Fruit fly (Drosophila melanogaster) whole organism, embryonic: Measurements from ENCODE around the gene Pgant2.

Experiments
- ATbp ChIP-seq: fragments of 200-800 bp; sonication (Bioruptor generic); optimal IDR thresholded peaks from 2 replicates; lab custom pipeline; 2017; ENCODE audit warnings: missing biosample characterization, mild to moderate bottlenecking, missing genetic modification characterization, missing genetic modification reagents
- BEAF-32 ChIP-seq: fragments of 200-800 bp; sonication (Bioruptor generic); optimal IDR thresholded peaks from 3 replicates; lab custom pipeline; 2017; ENCODE audit warnings: missing biosample characterization, missing genetic modification characterization, mild to moderate bottlenecking, moderate library complexity, missing genetic modification reagents
- Bgb ChIP-seq: fragments of 200-800 bp; sonication (Bioruptor generic); IDR thresholded peaks from 2 replicates; pipeline ENCODE4 v1.3.6; 2022; ENCODE audit warnings: missing biosample characterization, missing genetic modification characterization; ENCODE audit not compliant: partially characterized antibody
- CG11456 ChIP-seq: fragments of 200-800 bp; sonication (Bioruptor generic); IDR thresholded peaks from 3 replicates; pipeline ENCODE4 v1.3.6; 2022; ENCODE audit warnings: missing biosample characterization, missing genetic modification characterization
- CG11504 ChIP-seq: fragments of 200-800 bp; sonication (Bioruptor generic); optimal IDR thresholded peaks from 3 replicates; lab custom pipeline; 2019; ENCODE audit warnings: missing biosample characterization, mild to moderate bottlenecking, missing genetic modification characterization, moderate library complexity
- CG11696 ChIP-seq: fragments of 200-800 bp; sonication (Bioruptor generic); IDR thresholded peaks from 2 replicates; pipeline ENCODE4 v1.3.6; 2022; ENCODE audit warnings: missing biosample characterization, missing genetic modification characterization
- CG12744 ChIP-seq: fragments of 200-800 bp; sonication (Bioruptor generic); optimal IDR thresholded peaks from 2 replicates; lab custom pipeline; 2016; ENCODE audit warnings: missing biosample characterization, missing genetic modification characterization
- CG12769 ChIP-seq: fragments of 200-800 bp; sonication (Bioruptor generic); optimal IDR thresholded peaks from 2 replicates; lab custom pipeline; 2019; ENCODE audit warnings: missing biosample characterization, mild to moderate bottlenecking, missing genetic modification characterization, moderate library complexity
- CG14710 ChIP-seq: fragments of 200-800 bp; sonication (Bioruptor generic); optimal IDR thresholded peaks from 3 replicates; lab custom pipeline; 2019; ENCODE audit warnings: missing biosample characterization, mild to moderate bottlenecking, missing genetic modification characterization, moderate library complexity
- CG15601 ChIP-seq: fragments of 200-800 bp; sonication (Bioruptor generic); optimal IDR thresholded peaks from 3 replicates; lab custom pipeline; 2019; ENCODE audit warnings: missing biosample characterization, mild to moderate bottlenecking, missing genetic modification characterization, moderate library complexity
- CG1792 ChIP-seq: fragments of 200-800 bp; sonication (Bioruptor generic); optimal IDR thresholded peaks from 2 replicates; lab custom pipeline; 2016; ENCODE audit warnings: missing biosample characterization, missing genetic modification characterization
- CG18476 ChIP-seq: fragments of 200-800 bp; sonication (Bioruptor generic); optimal IDR thresholded peaks from 2 replicates; lab custom pipeline; 2016; ENCODE audit warnings: missing biosample characterization, mild to moderate bottlenecking, missing genetic modification characterization
- CG18599 ChIP-seq: fragments of 200-800 bp; sonication (Bioruptor generic); optimal IDR thresholded peaks from 3 replicates; lab custom pipeline; 2017; ENCODE audit warnings: missing biosample characterization, missing genetic modification characterization, mild to moderate bottlenecking, moderate library complexity, missing genetic modification reagents
- CG18619 ChIP-seq: fragments of 200-800 bp; sonication (Bioruptor generic); optimal IDR thresholded peaks from 3 replicates; lab custom pipeline; 2017; ENCODE audit warnings: missing biosample characterization, mild to moderate bottlenecking, missing genetic modification characterization
- CG3847 ChIP-seq: fragments of 200-800 bp; sonication (Bioruptor generic); IDR thresholded peaks from 2 replicates; pipeline ENCODE4 v1.3.6; 2022; ENCODE audit warnings: missing biosample characterization, missing genetic modification characterization
- CG4328 ChIP-seq: fragments of 200-800 bp; sonication (Bioruptor generic); optimal IDR thresholded peaks from 3 replicates; lab custom pipeline; 2017; ENCODE audit warnings: missing biosample characterization, missing genetic modification reagents, missing genetic modification characterization
- CG4820 ChIP-seq: fragments of 200-800 bp; sonication (Bioruptor generic); optimal IDR thresholded peaks from 3 replicates; lab custom pipeline; 2016; ENCODE audit warnings: missing biosample characterization, missing genetic modification characterization
- CG5180 ChIP-seq: fragments of 200-800 bp; sonication (Bioruptor generic); optimal IDR thresholded peaks from 3 replicates; lab custom pipeline; 2017; ENCODE audit warnings: missing biosample characterization, missing genetic modification characterization, mild to moderate bottlenecking, moderate library complexity, missing genetic modification reagents
- CG6683 ChIP-seq: fragments of 200-800 bp; sonication (Bioruptor generic); optimal IDR thresholded peaks from 2 replicates; lab custom pipeline; 2017; ENCODE audit warnings: missing biosample characterization, mild to moderate bottlenecking, missing genetic modification characterization, missing genetic modification reagents
- CG6765 ChIP-seq: fragments of 200-800 bp; sonication (Bioruptor generic); optimal IDR thresholded peaks from 3 replicates; lab custom pipeline; 2017; ENCODE audit warnings: missing biosample characterization, mild to moderate bottlenecking, missing genetic modification characterization
- CG7839 ChIP-seq: fragments of 200-800 bp; sonication (Bioruptor generic); optimal IDR thresholded peaks from 3 replicates; lab custom pipeline; 2018; ENCODE audit warnings: missing biosample characterization, mild to moderate bottlenecking, missing genetic modification characterization, moderate library complexity
- CG8924 ChIP-seq: fragments of 200-800 bp; optimal IDR thresholded peaks from 3 replicates; lab custom pipeline; 2019; ENCODE audit warnings: missing biosample characterization, mild to moderate bottlenecking, missing genetic modification characterization, moderate library complexity
- CG9727 ChIP-seq: fragments of 200-800 bp; sonication (Bioruptor generic); optimal IDR thresholded peaks from 3 replicates; lab custom pipeline; 2017; ENCODE audit warnings: missing biosample characterization, mild to moderate bottlenecking, missing genetic modification characterization
- D ChIP-seq, 2 experiments: fragments of 200-800 bp in 1 of 2; fragments of >200 bp in 1 of 2; sonication (Bioruptor generic) in 1 of 2; optimal IDR thresholded peaks; 2 replicates in 1 of 2; 3 replicates in 1 of 2; lab custom pipeline; 2017; ENCODE audit warnings: mild to moderate bottlenecking in 1 of 2, missing biosample characterization in 1 of 2, missing genetic modification characterization in 1 of 2, missing genetic modification reagents in 1 of 2
- D19A ChIP-seq: fragments of 200-800 bp; optimal IDR thresholded peaks from 3 replicates; lab custom pipeline; 2019; ENCODE audit warnings: missing biosample characterization, mild to moderate bottlenecking, missing genetic modification characterization, moderate library complexity
- HLH3B ChIP-seq: fragments of 200-800 bp; sonication (Bioruptor generic); IDR thresholded peaks from 2 replicates; pipeline ENCODE4 v1.3.6; 2022; ENCODE audit warnings: missing biosample characterization, missing genetic modification characterization
- HLH4C ChIP-seq: fragments of 200-800 bp; sonication (Bioruptor generic); IDR thresholded peaks from 3 replicates; pipeline ENCODE4 v1.3.6; 2022; ENCODE audit warnings: missing biosample characterization, missing genetic modification characterization; ENCODE audit not compliant: partially characterized antibody
- Hand ChIP-seq: fragments of 200-800 bp; sonication (Bioruptor generic); optimal IDR thresholded peaks from 2 replicates; lab custom pipeline; 2017; ENCODE audit warnings: mild to moderate bottlenecking, missing biosample characterization, missing genetic modification reagents, missing genetic modification characterization
- Hmr ChIP-seq: fragments of 200-800 bp; sonication (Bioruptor generic); optimal IDR thresholded peaks from 3 replicates; lab custom pipeline; 2017; ENCODE audit warnings: mild to moderate bottlenecking, missing biosample characterization, missing genetic modification reagents, missing genetic modification characterization
- Hr51 ChIP-seq, 2 experiments: fragments of 200-800 bp; sonication (Bioruptor generic); optimal IDR thresholded peaks; 2 replicates in 1 of 2; 3 replicates in 1 of 2; lab custom pipeline; 2016 to 2018; ENCODE audit warnings: missing biosample characterization in 2 of 2, missing genetic modification characterization in 2 of 2, mild to moderate bottlenecking in 1 of 2, moderate library complexity in 1 of 2
- Ptx1 ChIP-seq: fragments of 200-800 bp; sonication (Bioruptor generic); IDR thresholded peaks from 2 replicates; pipeline ENCODE4 v1.3.6; 2022; ENCODE audit warnings: missing biosample characterization, missing genetic modification characterization
- chif ChIP-seq, 2 experiments: fragments of 200-800 bp; sonication (Bioruptor generic); optimal IDR thresholded peaks; 3 replicates each; lab custom pipeline; 2016; ENCODE audit warnings: missing biosample characterization in 2 of 2, missing genetic modification characterization in 2 of 2
- esg ChIP-seq: fragments of 200-800 bp; sonication (Bioruptor generic); conservative IDR thresholded peaks from 2 replicates; pipeline ENCODE4 v1.3.6; 2022; ENCODE audit warnings: missing biosample characterization, missing genetic modification characterization
- eyg ChIP-seq: fragments of 200-800 bp; sonication (Bioruptor generic); optimal IDR thresholded peaks from 3 replicates; lab custom pipeline; 2016; ENCODE audit warnings: missing biosample characterization, missing genetic modification characterization
- gcm ChIP-seq: fragments of 200-800 bp; sonication (Bioruptor generic); optimal IDR thresholded peaks from 2 replicates; lab custom pipeline; 2019; ENCODE audit warnings: missing biosample characterization, mild to moderate bottlenecking, missing genetic modification characterization, moderate library complexity
- gsb-n ChIP-seq: fragments of 200-800 bp; sonication (Bioruptor generic); optimal IDR thresholded peaks from 3 replicates; lab custom pipeline; 2018; ENCODE audit warnings: missing biosample characterization, mild to moderate bottlenecking, missing genetic modification characterization
- hth ChIP-seq: fragments of >200 bp; optimal IDR thresholded peaks from 2 replicates; lab custom pipeline; 2017; ENCODE audit warnings: inconsistent platforms
- ind ChIP-seq: fragments of 200-800 bp; sonication (Bioruptor generic); optimal IDR thresholded peaks from 3 replicates; lab custom pipeline; 2016; ENCODE audit warnings: missing biosample characterization, missing genetic modification characterization
- kni ChIP-seq: fragments of 200-800 bp; sonication (Bioruptor generic); optimal IDR thresholded peaks from 3 replicates; lab custom pipeline; 2017; ENCODE audit warnings: mild to moderate bottlenecking, missing biosample characterization, missing genetic modification reagents, missing genetic modification characterization
- luna ChIP-seq: fragments of 200-800 bp; sonication (Bioruptor generic); optimal IDR thresholded peaks from 2 replicates; lab custom pipeline; 2016; ENCODE audit warnings: missing biosample characterization, missing genetic modification characterization
- nerfin-2 ChIP-seq: fragments of 200-800 bp; sonication (Bioruptor generic); IDR thresholded peaks from 2 replicates; pipeline ENCODE4 v1.3.6; 2022; ENCODE audit warnings: missing biosample characterization, missing genetic modification characterization; ENCODE audit not compliant: partially characterized antibody
- otp ChIP-seq: fragments of 200-800 bp; sonication (Bioruptor generic); IDR thresholded peaks from 3 replicates; pipeline ENCODE4, ENCODE4 v1.3.6; 2022; ENCODE audit warnings: missing biosample characterization, missing genetic modification characterization
- ranshi ChIP-seq: fragments of 200-800 bp; sonication (Bioruptor generic); IDR thresholded peaks from 2 replicates; pipeline ENCODE4 v1.3.6; 2022; ENCODE audit warnings: missing biosample characterization, missing genetic modification characterization
- run ChIP-seq: fragments of 200-800 bp; sonication (Bioruptor generic); optimal IDR thresholded peaks from 3 replicates; lab custom pipeline; 2018; ENCODE audit warnings: missing biosample characterization, mild to moderate bottlenecking, missing genetic modification characterization
- salm ChIP-seq: fragments of 200-800 bp; sonication (Bioruptor generic); optimal IDR thresholded peaks from 2 replicates; lab custom pipeline; 2018; ENCODE audit warnings: missing biosample characterization, mild to moderate bottlenecking, missing genetic modification characterization
- stc ChIP-seq: fragments of 200-800 bp; sonication (Bioruptor generic); IDR thresholded peaks from 2 replicates; pipeline ENCODE4 v1.3.6; 2022; ENCODE audit warnings: missing biosample characterization, missing genetic modification characterization
- tgo ChIP-seq: fragments of 200-800 bp; sonication (Bioruptor generic); IDR thresholded peaks from 3 replicates; pipeline ENCODE4 v1.3.6; 2022; ENCODE audit warnings: missing biosample characterization, missing genetic modification characterization
- ttk ChIP-seq: fragments of 200-800 bp; sonication (Bioruptor generic); IDR thresholded peaks from 2 replicates; pipeline ENCODE4 v2.1.2; 2022; ENCODE audit warnings: missing biosample characterization, missing genetic modification characterization
- vvl ChIP-seq: fragments of 200-800 bp; sonication (Bioruptor generic); IDR thresholded peaks from 2 replicates; pipeline ENCODE4 v1.3.6; 2022; ENCODE audit warnings: missing biosample characterization, missing genetic modification characterization

The Pgant2 gene

dm6 chr2L:3435086-3435485 is 8.6 kb upstream of the Pgant2 start (continued):
- peak; percentile 34 for TF ChIP-seq esg
- peak; percentile 60 for TF ChIP-seq CG11504 (tag; lab: Kevin White, UChicago)
- no peak for TF ChIP-seq CG18476 (GFP tag; lab: Kevin White, UChicago)
- no peak for TF ChIP-seq CG4328 (GFP tag; lab: Kevin White, UChicago)
- peak; percentile 26 for TF ChIP-seq CG5180 (GFP tag; lab: Kevin White, UChicago)
- no peak for TF ChIP-seq CG15601 (tag; lab: Kevin White, UChicago)
- TF ChIP-seq CG12769, result peak; percentile 19
- peak; percentile 57 for TF ChIP-seq tgo
- TF ChIP-seq HLH3B (GFP tag; lab: Robert Waterston, UW), result peak; percentile 78
- no peak for TF ChIP-seq HLH4C (GFP tag; lab: Robert Waterston, UW)
- peak; percentile 47 for TF ChIP-seq ATbp (GFP tag; lab: Kevin White, UChicago)
- TF ChIP-seq salm, result no peak
- no peak for TF ChIP-seq Bgb
- TF ChIP-seq vvl (GFP tag; lab: Robert Waterston, UW), result peak; percentile 62
- no peak for TF ChIP-seq luna
- peak; percentile 56; the same call in 1 of the 2 replicates for TF ChIP-seq ranshi (GFP tag; lab: Robert Waterston, UW)
- no peak for TF ChIP-seq CG6765 (GFP tag; lab: Kevin White, UChicago)
- peak; percentile 48 for TF ChIP-seq CG18599 (GFP tag; lab: Kevin White, UChicago)
- peak; percentile 52 for TF ChIP-seq CG4820 (GFP tag; lab: Kevin White, UChicago)
- no peak for TF ChIP-seq CG12744 (GFP tag; lab: Kevin White, UChicago)
- TF ChIP-seq Hmr (GFP tag; lab: Kevin White, UChicago), result peak; percentile 53
- TF ChIP-seq hth (lab: Kevin White, UChicago), result no peak
- TF ChIP-seq run (tag; lab: Kevin White, UChicago), result no peak
- peak; percentile 61 for TF ChIP-seq CG7839 (tag; lab: Kevin White, UChicago)
- peak; percentile 55 for TF ChIP-seq ind (GFP tag; lab: Kevin White, UChicago)
- peak; percentile 60 for TF ChIP-seq Ptx1
- TF ChIP-seq D19A (tag; lab: Kevin White, UChicago), result peak; percentile 8
- peak; percentile 24; the same call in 1 of the 2 replicates for TF ChIP-seq CG11696 (GFP tag; lab: Robert Waterston, UW)
- peak; percentile 32 for TF ChIP-seq CG9727
- no peak for TF ChIP-seq kni (GFP tag; lab: Kevin White, UChicago)
- no peak for TF ChIP-seq BEAF-32 (GFP tag; lab: Kevin White, UChicago)
- peak; percentile 34 for TF ChIP-seq CG14710 (tag; lab: Kevin White, UChicago)
- TF ChIP-seq gsb-n (tag; lab: Kevin White, UChicago), result no peak
- no peak for TF ChIP-seq Hand (GFP tag; lab: Kevin White, UChicago)
- peak; percentile 46; the same call in 1 of the 3 replicates for TF ChIP-seq CG11456 (GFP tag; lab: Robert Waterston, UW)
- TF ChIP-seq ttk (GFP tag; lab: Robert Waterston, UW), result peak; percentile 62
- TF ChIP-seq CG8924, result peak; percentile 26
- TF ChIP-seq CG1792, result no peak
- TF ChIP-seq otp (GFP tag; lab: Robert Waterston, UW), result peak; percentile 71; the same call in 2 of the 3 replicates
- TF ChIP-seq chif (GFP tag; optimal IDR thresholded peaks at IDR 0.05; lab: Kevin White, UChicago), result peak; percentile 12 to 39
- peak; percentile 1 for TF ChIP-seq CG18619
- TF ChIP-seq CG6683 (GFP tag; lab: Kevin White, UChicago), result no peak
- TF ChIP-seq Hr51 (GFP tag; optimal IDR thresholded peaks at IDR 0.05; lab: Kevin White, UChicago), result peak in 1 of 2 experiments; percentile 47
- no peak for TF ChIP-seq D (optimal IDR thresholded peaks at IDR 0.05; lab: Kevin White, UChicago)
- peak; percentile 45 for TF ChIP-seq D (GFP tag; optimal IDR thresholded peaks at IDR 0.05; lab: Kevin White, UChicago)
- no peak for TF ChIP-seq gcm (GFP tag; lab: Kevin White, UChicago)
- peak; percentile 55; the same call in 1 of the 2 replicates for TF ChIP-seq stc (GFP tag; lab: Robert Waterston, UW)
- TF ChIP-seq CG3847 (GFP tag; lab: Robert Waterston, UW), result no peak; the same call in 1 of the 2 replicates
- no peak for TF ChIP-seq nerfin-2 (GFP tag; lab: Robert Waterston, UW)
- no peak for TF ChIP-seq eyg (GFP tag; lab: Kevin White, UChicago)
